Worm (Caenorhabditis elegans) whole organism, late embryonic: Measurements from ENCODE around the gene R07B1.6.

Experiments used
- C38D4.7 ChIP-seq: fragments of 200-800 bp; sonication (Bioruptor generic); optimal IDR thresholded peaks from 2 replicates; lab custom pipeline; 2018; ENCODE audit warnings: mild to moderate bottlenecking, missing genetic modification characterization, moderate library complexity, missing compliant biosample characterization
- ama-1 ChIP-seq: fragments of 150-350 bp; optimal IDR thresholded peaks from 2 replicates; lab custom pipeline; 2014
- ceh-18 ChIP-seq: sonication (generic microtip); optimal IDR thresholded peaks from 2 replicates; lab custom pipeline; 2016; ENCODE audit warnings: missing genetic modification characterization, missing compliant biosample characterization
- ceh-19 ChIP-seq: fragments of 200-800 bp; sonication (Bioruptor generic); optimal IDR thresholded peaks from 2 replicates; lab custom pipeline; 2018; ENCODE audit warnings: mild to moderate bottlenecking, missing genetic modification characterization, missing compliant biosample characterization
- ceh-48 ChIP-seq: sonication (generic microtip); optimal IDR thresholded peaks from 2 replicates; lab custom pipeline; 2016; ENCODE audit warnings: missing genetic modification characterization, inconsistent platforms, missing compliant biosample characterization
- elt-2 ChIP-seq: sonication (generic microtip); optimal IDR thresholded peaks from 2 replicates; lab custom pipeline; 2016; ENCODE audit warnings: missing genetic modification reagents, missing genetic modification characterization, missing compliant biosample characterization
- fkh-6 ChIP-seq: sonication (generic microtip); optimal IDR thresholded peaks from 2 replicates; lab custom pipeline; 2016; ENCODE audit warnings: missing genetic modification characterization, missing compliant biosample characterization
- lim-6 ChIP-seq: sonication (generic microtip); optimal IDR thresholded peaks from 2 replicates; lab custom pipeline; 2016; ENCODE audit warnings: missing genetic modification characterization, missing compliant biosample characterization
- nfya-1 ChIP-seq: sonication (generic microtip); optimal IDR thresholded peaks from 2 replicates; lab custom pipeline; 2017; ENCODE audit warnings: missing genetic modification characterization, mild to moderate bottlenecking, missing compliant biosample characterization, antibody characterized with exemption, moderate library complexity
- rnt-1 ChIP-seq: sonication (generic microtip); optimal IDR thresholded peaks from 2 replicates; lab custom pipeline; 2016; ENCODE audit warnings: missing genetic modification characterization, missing compliant biosample characterization

DNA sequence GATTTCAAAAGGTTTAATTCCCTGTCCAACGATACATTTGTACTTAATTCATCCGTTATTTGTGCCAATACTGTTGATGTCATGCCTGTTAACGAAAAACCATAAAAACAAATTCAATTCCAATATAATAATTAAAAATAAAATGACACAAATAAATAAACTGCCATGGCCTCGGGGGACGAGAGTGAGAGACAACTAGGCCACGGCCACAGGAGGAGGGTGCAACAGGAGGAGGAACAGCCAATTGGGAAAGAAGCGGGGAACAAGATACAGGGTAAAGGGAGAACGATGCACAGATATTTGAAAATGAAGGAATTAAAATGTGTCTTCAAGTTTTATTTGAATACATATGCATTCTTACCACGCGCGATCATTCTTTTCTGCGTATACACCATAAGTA, 50.9 kb downstream of the R07B1.6 start, which contains the start of gene F21G4.6:
- TF ChIP-seq ceh-48 (tag; lab: Kevin White, UChicago) (no peak), elt-2 (peak; percentile 11), lim-6 (tag; lab: Kevin White, UChicago) (no peak), fkh-6 (tag; lab: Kevin White, UChicago) (peak; percentile 20), ama-1 (lab: Kevin White, UChicago) (no peak), ceh-18 (tag; lab: Kevin White, UChicago) (no peak), rnt-1 (tag; lab: Kevin White, UChicago) (no peak), nfya-1 (no peak), C38D4.7 (GFP tag; lab: Kevin White, UChicago) (no peak), ceh-19 (no peak)
